Fruit fly (Drosophila melanogaster): ENCODE measurements around the gene CG4704.

The CG4704 gene

dm6 chr3R:22839257-22839656 is 6.8 kb downstream of the CG4704 start:
- TF ChIP-seq h (GFP tag; optimal IDR thresholded peaks at IDR 0.05): no peak
- TF ChIP-seq lola (GFP tag; optimal IDR thresholded peaks at IDR 0.05): no peak
- no peak for TF ChIP-seq ey (GFP tag; optimal IDR thresholded peaks at IDR 0.05)
- no peak for TF ChIP-seq psq (GFP tag; optimal IDR thresholded peaks at IDR 0.05)
- no peak for TF ChIP-seq dl (GFP tag; optimal IDR thresholded peaks at IDR 0.05; ENCODE audit: insufficient read depth in 1 of 2, partially characterized antibody in 2 of 2)

dm6 chr3R:22833416-22833815 is 12.7 kb downstream of the CG4704 start:
- no peak for TF ChIP-seq dsf (GFP tag; optimal IDR thresholded peaks at IDR 0.05; ENCODE audit: borderline replicate concordance)
- TF ChIP-seq Dfd (GFP tag; optimal IDR thresholded peaks at IDR 0.05): peak; percentile 78

- no peak for TF ChIP-seq Rel (GFP tag; optimal IDR thresholded peaks at IDR 0.05)
- no peak for TF ChIP-seq Rel (tag; optimal IDR thresholded peaks at IDR 0.05)
- TF ChIP-seq fru (GFP tag; optimal IDR thresholded peaks at IDR 0.05): no peak
- TF ChIP-seq Sp1 (GFP tag; optimal IDR thresholded peaks at IDR 0.05): no peak
- TF ChIP-seq pan (optimal IDR thresholded peaks at IDR 0.05): no peak
- no peak for TF ChIP-seq br (GFP tag; optimal IDR thresholded peaks at IDR 0.05)
- TF ChIP-seq Mio (GFP tag; optimal IDR thresholded peaks at IDR 0.05): no peak
Observed at dm6 chr3R:22822729-22823128, 23.4 kb downstream of the CG4704 start.

- TF ChIP-seq tai (GFP tag; optimal IDR thresholded peaks at IDR 0.05) (no peak), dsf (GFP tag; optimal IDR thresholded peaks at IDR 0.05; ENCODE audit: borderline replicate concordance) (no peak), dmrt93B (GFP tag; optimal IDR thresholded peaks at IDR 0.05) (no peak), dl (GFP tag; optimal IDR thresholded peaks at IDR 0.05; ENCODE audit: insufficient read depth in 1 of 2, partially characterized antibody in 2 of 2) (no peak), fru (GFP tag; optimal IDR thresholded peaks at IDR 0.05) (peak; percentile 1), foxo (GFP tag; optimal IDR thresholded peaks at IDR 0.05) (peak in 1 of 2 experiments; percentile 20), N (GFP tag; optimal IDR thresholded peaks at IDR 0.05) (no peak), HLH106 (tag; optimal IDR thresholded peaks at IDR 0.05) (peak; percentile 18), h (GFP tag; optimal IDR thresholded peaks at IDR 0.05) (peak; percentile 10), Vsx2 (GFP tag; optimal IDR thresholded peaks at IDR 0.05; ENCODE audit: partially characterized antibody) (no peak), Mio (GFP tag; optimal IDR thresholded peaks at IDR 0.05) (no peak), psq (GFP tag; optimal IDR thresholded peaks at IDR 0.05) (no peak), sage (GFP tag; optimal IDR thresholded peaks at IDR 0.05) (no peak), pan (optimal IDR thresholded peaks at IDR 0.05) (no peak), rgr (GFP tag; optimal IDR thresholded peaks at IDR 0.05) (peak; percentile 21)
Observed at dm6 chr3R:22816437-22817173, 29.5 kb downstream of the CG4704 start.

- TF ChIP-seq pan (optimal IDR thresholded peaks at IDR 0.05) (no peak), Dif (GFP tag; optimal IDR thresholded peaks at IDR 0.05; ENCODE audit: partially characterized antibody) (no peak), br (GFP tag; optimal IDR thresholded peaks at IDR 0.05) (no peak), lola (GFP tag; optimal IDR thresholded peaks at IDR 0.05) (no peak), fru (GFP tag; optimal IDR thresholded peaks at IDR 0.05) (no peak), psq (GFP tag; optimal IDR thresholded peaks at IDR 0.05) (no peak), N (GFP tag; optimal IDR thresholded peaks at IDR 0.05) (no peak)
Observed at dm6 chr3R:22816078-22816436, 30.0 kb downstream of the CG4704 start, which contains the start of gene CG13840. TSS of gene CG13840 (minus strand) at chr3R:22816178.

- TF ChIP-seq pan (optimal IDR thresholded peaks at IDR 0.05) (no peak), CG9705 (GFP tag; optimal IDR thresholded peaks at IDR 0.05) (no peak), jim (GFP tag; optimal IDR thresholded peaks at IDR 0.05) (no peak), Mio (GFP tag; optimal IDR thresholded peaks at IDR 0.05) (no peak), tai (GFP tag; optimal IDR thresholded peaks at IDR 0.05) (no peak), CrebA (GFP tag; optimal IDR thresholded peaks at IDR 0.05; ENCODE audit: borderline replicate concordance) (no peak), h (GFP tag; optimal IDR thresholded peaks at IDR 0.05) (no peak), dsf (GFP tag; optimal IDR thresholded peaks at IDR 0.05; ENCODE audit: borderline replicate concordance) (no peak), fru (GFP tag; optimal IDR thresholded peaks at IDR 0.05) (no peak), dl (GFP tag; optimal IDR thresholded peaks at IDR 0.05; ENCODE audit: insufficient read depth in 1 of 2, partially characterized antibody in 2 of 2) (no peak), Vsx2 (GFP tag; optimal IDR thresholded peaks at IDR 0.05; ENCODE audit: partially characterized antibody) (no peak), Hnf4 (GFP tag; optimal IDR thresholded peaks at IDR 0.05) (no peak), HLH106 (tag; optimal IDR thresholded peaks at IDR 0.05) (no peak), OdsH (GFP tag; optimal IDR thresholded peaks at IDR 0.05) (no peak), Dif (GFP tag; optimal IDR thresholded peaks at IDR 0.05; ENCODE audit: partially characterized antibody) (no peak), Sp1 (GFP tag; optimal IDR thresholded peaks at IDR 0.05) (no peak), Jra (GFP tag; optimal IDR thresholded peaks at IDR 0.05) (no peak), ey (GFP tag; optimal IDR thresholded peaks at IDR 0.05) (no peak), usp (GFP tag; optimal IDR thresholded peaks at IDR 0.05) (no peak)
Observed at dm6 chr3R:22810277-22810676, 35.8 kb downstream of the CG4704 start.

All from whole organism, wandering third instar larva.